Fruit fly (Drosophila melanogaster): ENCODE data around the gene ppk10.
A peak's percentile ranks its signal among the peaks of the same experiment; 100 is the strongest.

The ppk10 gene

dm6 chr2L:10413251-10414127 lies 38.7 kb downstream of the ppk10 start, which contains the start of the genes CG5355 and Klp31E (continued):
- TF ChIP-seq CG32532 (GFP tag; IDR thresholded peaks at IDR 0.05) (peak; percentile 65), pros (GFP tag; optimal IDR thresholded peaks at IDR 0.05) (no peak), CG8765 (GFP tag; IDR thresholded peaks at IDR 0.05) (no peak), CG9609 (GFP tag; optimal IDR thresholded peaks at IDR 0.05) (peak; percentile 37), CG6254 (GFP tag; optimal IDR thresholded peaks at IDR 0.05) (no peak), CG10654 (GFP tag; optimal IDR thresholded peaks at IDR 0.05) (peak; percentile 61), CG7556 (GFP tag; optimal IDR thresholded peaks at IDR 0.05) (peak; percentile 84), crc (GFP tag; optimal IDR thresholded peaks at IDR 0.05) (no peak), ap (GFP tag; IDR thresholded peaks at IDR 0.05) (no peak), jing (GFP tag; optimal IDR thresholded peaks at IDR 0.05) (no peak), mam (GFP tag; optimal IDR thresholded peaks at IDR 0.05) (peak; percentile 57), CG17385 (GFP tag; optimal IDR thresholded peaks at IDR 0.05) (peak; percentile 47), ranshi (GFP tag; IDR thresholded peaks at IDR 0.05) (0 out of 2 replicates have a peak, but pooled peaks have one; percentile 44), CG7987 (GFP tag; optimal IDR thresholded peaks at IDR 0.05) (no peak), pb (GFP tag; optimal IDR thresholded peaks at IDR 0.05) (peak; percentile 10), CG31365 (tag; optimal IDR thresholded peaks at IDR 0.05) (no peak), gce (GFP tag; IDR thresholded peaks at IDR 0.05) (peak; percentile 32; the same call in 1 of the 3 replicates), BtbVII (GFP tag; optimal IDR thresholded peaks at IDR 0.05) (peak; percentile 56), grn (GFP tag; optimal IDR thresholded peaks at IDR 0.05) (no peak), CG9817 (tag; optimal IDR thresholded peaks at IDR 0.05) (peak; percentile 74), Vsx1 (GFP tag; optimal IDR thresholded peaks at IDR 0.05) (no peak), ro (GFP tag; IDR thresholded peaks at IDR 0.05) (no peak), CG11695 (GFP tag; IDR thresholded peaks at IDR 0.05) (no peak; the same call in 2 of the 3 replicates), pum (GFP tag; optimal IDR thresholded peaks at IDR 0.05) (peak; percentile 58), CG12744 (GFP tag; optimal IDR thresholded peaks at IDR 0.05) (no peak), sna (GFP tag; IDR thresholded peaks at IDR 0.05; ENCODE audit: partially characterized antibody) (peak; percentile 75), disco-r (GFP tag; optimal IDR thresholded peaks at IDR 0.05) (peak; percentile 5), TFAM (GFP tag; optimal IDR thresholded peaks at IDR 0.05) (no peak), scrt (GFP tag; optimal IDR thresholded peaks at IDR 0.05) (peak; percentile 63), Six4 (GFP tag; optimal IDR thresholded peaks at IDR 0.05) (peak; percentile 61), gt (GFP tag; IDR thresholded peaks at IDR 0.05) (no peak), CG6272 (GFP tag; IDR thresholded peaks at IDR 0.05) (no peak; the same call in none of the 2 replicates), Rx (GFP tag; IDR thresholded peaks at IDR 0.05) (no peak), CG15514 (GFP tag; optimal IDR thresholded peaks at IDR 0.05) (peak; percentile 39), peb (GFP tag; IDR thresholded peaks at IDR 0.05) (no peak), croc (GFP tag; conservative IDR thresholded peaks at IDR 0.05) (peak; percentile 38), ewg (GFP tag; optimal IDR thresholded peaks at IDR 0.05) (peak; percentile 39), mirr (GFP tag; optimal IDR thresholded peaks at IDR 0.05) (no peak), salm (tag; optimal IDR thresholded peaks at IDR 0.05) (peak; percentile 37), CG10959 (GFP tag; IDR thresholded peaks at IDR 0.05) (no peak), Sry-δ (GFP tag; optimal IDR thresholded peaks at IDR 0.05) (peak; percentile 69), CG7372 (GFP tag; IDR thresholded peaks at IDR 0.05) (no peak), Opbp (GFP tag; IDR thresholded peaks at IDR 0.05; ENCODE audit: partially characterized antibody) (peak; percentile 71; the same call in 2 of the 3 replicates), Doc2 (GFP tag; IDR thresholded peaks at IDR 0.05) (no peak), slbo (GFP tag; IDR thresholded peaks at IDR 0.05) (peak; percentile 81), CG8924 (tag; optimal IDR thresholded peaks at IDR 0.05) (peak; percentile 76), Ssrp (tag; optimal IDR thresholded peaks at IDR 0.05) (peak; percentile 77), CG12155 (GFP tag; optimal IDR thresholded peaks at IDR 0.05) (peak; percentile 41), stc (GFP tag; IDR thresholded peaks at IDR 0.05) (0 out of 2 replicates have a peak, but pooled peaks have one; percentile 26)

Data from whole organism, embryonic.